Fruit fly (Drosophila melanogaster): ENCODE data around the gene boss.
A peak's percentile ranks its signal among the peaks of the same experiment; 100 is the strongest.

The boss gene

DNA sequence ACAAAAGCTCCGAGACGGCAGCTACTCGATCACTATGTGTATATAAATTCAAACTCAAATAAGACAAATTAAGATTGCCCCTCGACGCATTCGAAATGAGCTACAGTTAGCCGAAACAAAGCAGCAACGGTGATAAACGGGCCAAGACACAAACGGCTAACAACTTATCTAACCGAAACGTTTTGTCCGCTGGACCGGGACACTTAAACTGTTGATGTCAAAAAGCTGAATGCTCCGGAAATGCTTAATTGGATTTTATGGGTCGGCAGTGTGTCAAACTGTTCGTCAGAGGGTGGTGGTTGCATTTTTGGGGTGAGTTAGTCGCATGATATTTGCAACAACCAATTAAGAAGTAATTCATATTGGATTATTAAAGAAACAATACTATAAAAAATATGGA is 45.5 kb downstream of the boss start (continued):
- 0 out of 2 replicates have a peak, but pooled peaks have one; percentile 10 for TF ChIP-seq vvl (GFP tag; IDR thresholded peaks at IDR 0.05)
- no peak for TF ChIP-seq CG31224 (GFP tag; IDR thresholded peaks at IDR 0.05)
- no peak for TF ChIP-seq ham (GFP tag; IDR thresholded peaks at IDR 0.05)
- no peak for TF ChIP-seq chm (GFP tag; IDR thresholded peaks at IDR 0.05)
- TF ChIP-seq tio (GFP tag; optimal IDR thresholded peaks at IDR 0.05): no peak
- TF ChIP-seq Doc3 (GFP tag; IDR thresholded peaks at IDR 0.05; ENCODE audit: partially characterized antibody): no peak
- no peak for TF ChIP-seq bsh (GFP tag; optimal IDR thresholded peaks at IDR 0.05)
- peak; percentile 93 for TF ChIP-seq CG18011 (GFP tag; optimal IDR thresholded peaks at IDR 0.05)
- TF ChIP-seq CG34376 (GFP tag; optimal IDR thresholded peaks at IDR 0.05): no peak
- TF ChIP-seq CG10147 (GFP tag; optimal IDR thresholded peaks at IDR 0.05): no peak
- no peak for TF ChIP-seq Deaf1 (tag; optimal IDR thresholded peaks at IDR 0.05)
- no peak for TF ChIP-seq CG7372 (GFP tag; IDR thresholded peaks at IDR 0.05)
- TF ChIP-seq CG10274 (GFP tag; optimal IDR thresholded peaks at IDR 0.05): no peak
- TF ChIP-seq CG11247 (GFP tag; IDR thresholded peaks at IDR 0.05): no peak
- TF ChIP-seq Abd-B (GFP tag; optimal IDR thresholded peaks at IDR 0.05): peak; percentile 56
- TF ChIP-seq fd96Cb (tag; optimal IDR thresholded peaks at IDR 0.05): no peak
- no peak for TF ChIP-seq wor (GFP tag; IDR thresholded peaks at IDR 0.05)
- TF ChIP-seq CG8281 (tag; optimal IDR thresholded peaks at IDR 0.05): no peak

DNA sequence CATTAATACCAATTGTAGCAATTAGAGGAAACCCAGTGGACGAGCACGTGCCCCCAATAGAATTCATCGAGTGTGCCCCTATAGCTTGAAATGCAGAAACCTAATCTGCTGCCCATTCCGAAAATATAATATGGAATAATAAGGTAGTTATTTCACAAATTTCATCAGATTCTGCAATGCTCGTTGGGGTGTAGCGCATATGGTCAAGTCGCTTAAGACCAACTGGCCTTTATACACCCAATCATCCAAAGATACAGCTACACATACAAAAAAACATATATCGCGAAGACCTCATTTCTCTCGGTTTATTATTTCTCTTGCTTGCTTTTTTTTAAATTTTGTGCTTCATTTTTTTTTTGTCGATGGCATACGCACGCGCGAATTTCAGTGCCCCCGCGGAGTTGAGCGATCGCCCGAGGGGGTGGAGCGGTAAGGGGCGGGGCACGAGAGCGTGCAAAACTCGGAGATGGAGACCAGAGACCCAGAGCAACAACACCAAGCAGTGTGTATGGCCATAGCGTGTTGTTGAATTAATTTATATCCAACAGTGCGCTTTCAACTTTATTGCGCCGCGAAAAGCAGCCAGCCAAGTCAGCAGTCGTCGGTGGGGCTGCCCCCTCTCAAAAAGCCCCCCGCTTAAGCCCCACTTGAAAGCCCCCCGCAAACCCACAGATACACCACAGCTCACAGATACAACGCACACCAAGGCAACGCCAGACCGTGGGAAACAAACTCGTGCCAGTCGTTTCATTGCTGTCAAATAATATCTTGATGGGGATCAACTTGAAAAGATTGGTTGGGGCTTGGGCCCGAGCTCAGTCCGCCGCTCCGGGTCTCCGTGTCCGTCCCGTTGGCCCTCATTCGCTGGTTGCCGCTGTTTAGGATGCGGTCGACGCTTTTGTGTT is 46.4 kb downstream of the boss start:
- no peak; the same call in 1 of the 2 replicates for TF ChIP-seq CG11247 (GFP tag; IDR thresholded peaks at IDR 0.05)
- no peak for TF ChIP-seq hbn (GFP tag; IDR thresholded peaks at IDR 0.05; ENCODE audit: partially characterized antibody)
- no peak for TF ChIP-seq dan (GFP tag; IDR thresholded peaks at IDR 0.05)
- TF ChIP-seq inv (GFP tag; IDR thresholded peaks at IDR 0.05; ENCODE audit: partially characterized antibody): no peak
- peak; percentile 67; the same call in 1 of the 3 replicates for TF ChIP-seq CG6175 (GFP tag; IDR thresholded peaks at IDR 0.05)
- 0 out of 3 replicates have a peak, but pooled peaks have one; percentile 34 for TF ChIP-seq CG16813 (GFP tag; IDR thresholded peaks at IDR 0.05; ENCODE audit: partially characterized antibody)
- TF ChIP-seq cg (GFP tag; optimal IDR thresholded peaks at IDR 0.05): peak; percentile 54
- TF ChIP-seq lbe (GFP tag; optimal IDR thresholded peaks at IDR 0.05): peak; percentile 13
- peak; percentile 93 for TF ChIP-seq grn (GFP tag; optimal IDR thresholded peaks at IDR 0.05)
- no peak for TF ChIP-seq zen (tag; optimal IDR thresholded peaks at IDR 0.05)
- TF ChIP-seq ci (GFP tag; IDR thresholded peaks at IDR 0.05): 0 out of 3 replicates have a peak, but pooled peaks have one; percentile 28
- peak; percentile 52; the same call in 2 of the 3 replicates for TF ChIP-seq otp (GFP tag; IDR thresholded peaks at IDR 0.05)
- TF ChIP-seq Deaf1 (tag; optimal IDR thresholded peaks at IDR 0.05): peak; percentile 14
- TF ChIP-seq YL-1 (GFP tag; optimal IDR thresholded peaks at IDR 0.05): no peak
- no peak for TF ChIP-seq luna (GFP tag; optimal IDR thresholded peaks at IDR 0.05)
- TF ChIP-seq CG31224 (GFP tag; IDR thresholded peaks at IDR 0.05): 0 out of 2 replicates have a peak, but pooled peaks have one; percentile 24
- TF ChIP-seq HLH54F (GFP tag; optimal IDR thresholded peaks at IDR 0.05): no peak
- TF ChIP-seq klu (GFP tag; IDR thresholded peaks at IDR 0.05): no peak
- no peak for TF ChIP-seq disco-r (GFP tag; optimal IDR thresholded peaks at IDR 0.05)
- TF ChIP-seq slou (GFP tag; optimal IDR thresholded peaks at IDR 0.05): no peak
- peak; percentile 82 for TF ChIP-seq pros (GFP tag; optimal IDR thresholded peaks at IDR 0.05)
- no peak for TF ChIP-seq CG11093 (GFP tag; IDR thresholded peaks at IDR 0.05)
- TF ChIP-seq CG1832 (GFP tag; optimal IDR thresholded peaks at IDR 0.05): peak; percentile 4
- TF ChIP-seq crc (GFP tag; optimal IDR thresholded peaks at IDR 0.05): no peak
- TF ChIP-seq CG13287 (GFP tag; IDR thresholded peaks at IDR 0.05; ENCODE audit: partially characterized antibody): 0 out of 2 replicates have a peak, but pooled peaks have one; percentile 5
- no peak for TF ChIP-seq CG12104 (GFP tag; optimal IDR thresholded peaks at IDR 0.05)
- TF ChIP-seq Opbp (GFP tag; IDR thresholded peaks at IDR 0.05; ENCODE audit: partially characterized antibody): 0 out of 3 replicates have a peak, but pooled peaks have one; percentile 17
- no peak for TF ChIP-seq Sox102F (GFP tag; optimal IDR thresholded peaks at IDR 0.05)
- peak; percentile 89 for TF ChIP-seq CG12769 (tag; optimal IDR thresholded peaks at IDR 0.05)
- TF ChIP-seq cwo (GFP tag; optimal IDR thresholded peaks at IDR 0.05): peak; percentile 79
- TF ChIP-seq Aef1 (GFP tag; IDR thresholded peaks at IDR 0.05): 0 out of 3 replicates have a peak, but pooled peaks have one; percentile 13
